Worm (Caenorhabditis elegans) whole organism, L4/young adult: ENCODE data around the gene idpc-2.

Experiments
- dao-5 ChIP-seq: sonication (generic microtip); optimal IDR thresholded peaks from 2 replicates; lab custom pipeline; 2016; ENCODE audit warnings: missing genotype, missing genetic modification characterization, moderate library complexity, missing compliant biosample characterization
- him-1 ChIP-seq: sonication (generic microtip); optimal IDR thresholded peaks from 2 replicates; lab custom pipeline; 2016; ENCODE audit warnings: missing genotype, missing genetic modification reagents, missing genetic modification characterization, missing compliant biosample characterization

- TF ChIP-seq dao-5 (tag; lab: Kevin White, UChicago) = no peak
- TF ChIP-seq him-1 = no peak
These were observed 29.3 kb upstream of the idpc-2 start for ce11 chrV:8650365-8650764.
